Fruit fly (Drosophila melanogaster) whole organism, adult: ENCODE data around the gene SsRbeta.

Experiments used
- CG11617 ChIP-seq: fragments of 200-800 bp; sonication (Bioruptor generic); optimal IDR thresholded peaks from 2 replicates; lab custom pipeline; 2017; ENCODE audit warnings: mild to moderate bottlenecking, missing biosample characterization, missing genetic modification reagents, missing genetic modification characterization
- CG33017 ChIP-seq: fragments of 200-800 bp; sonication (Bioruptor generic); optimal IDR thresholded peaks from 2 replicates; lab custom pipeline; 2018; ENCODE audit warnings: missing biosample characterization, mild to moderate bottlenecking, missing genetic modification characterization, moderate library complexity
- CG7045 ChIP-seq: fragments of 200-800 bp; sonication (Bioruptor generic); optimal IDR thresholded peaks from 2 replicates; lab custom pipeline; 2017; ENCODE audit warnings: missing biosample characterization, mild to moderate bottlenecking, missing genetic modification characterization
- bab1 ChIP-seq: fragments of 200-800 bp; sonication (Bioruptor generic); optimal IDR thresholded peaks from 3 replicates; lab custom pipeline; 2019; ENCODE audit warnings: missing biosample characterization, mild to moderate bottlenecking, missing genetic modification characterization, moderate library complexity

- no peak for TF ChIP-seq CG33017 (tag; lab: Kevin White, UChicago)
- no peak for TF ChIP-seq CG7045
- TF ChIP-seq CG11617 (GFP tag; lab: Kevin White, UChicago), result no peak
- TF ChIP-seq bab1 (GFP tag; lab: Kevin White, UChicago), result no peak
Measured at dm6 chr3L:16161131-16161530, 31.7 kb downstream of the SsRbeta start.
